Fruit fly (Drosophila melanogaster): ENCODE results near the gene elg1.
A peak's percentile ranks its signal among the peaks of the same experiment; 100 is the strongest.

Gene elg1

DNA sequence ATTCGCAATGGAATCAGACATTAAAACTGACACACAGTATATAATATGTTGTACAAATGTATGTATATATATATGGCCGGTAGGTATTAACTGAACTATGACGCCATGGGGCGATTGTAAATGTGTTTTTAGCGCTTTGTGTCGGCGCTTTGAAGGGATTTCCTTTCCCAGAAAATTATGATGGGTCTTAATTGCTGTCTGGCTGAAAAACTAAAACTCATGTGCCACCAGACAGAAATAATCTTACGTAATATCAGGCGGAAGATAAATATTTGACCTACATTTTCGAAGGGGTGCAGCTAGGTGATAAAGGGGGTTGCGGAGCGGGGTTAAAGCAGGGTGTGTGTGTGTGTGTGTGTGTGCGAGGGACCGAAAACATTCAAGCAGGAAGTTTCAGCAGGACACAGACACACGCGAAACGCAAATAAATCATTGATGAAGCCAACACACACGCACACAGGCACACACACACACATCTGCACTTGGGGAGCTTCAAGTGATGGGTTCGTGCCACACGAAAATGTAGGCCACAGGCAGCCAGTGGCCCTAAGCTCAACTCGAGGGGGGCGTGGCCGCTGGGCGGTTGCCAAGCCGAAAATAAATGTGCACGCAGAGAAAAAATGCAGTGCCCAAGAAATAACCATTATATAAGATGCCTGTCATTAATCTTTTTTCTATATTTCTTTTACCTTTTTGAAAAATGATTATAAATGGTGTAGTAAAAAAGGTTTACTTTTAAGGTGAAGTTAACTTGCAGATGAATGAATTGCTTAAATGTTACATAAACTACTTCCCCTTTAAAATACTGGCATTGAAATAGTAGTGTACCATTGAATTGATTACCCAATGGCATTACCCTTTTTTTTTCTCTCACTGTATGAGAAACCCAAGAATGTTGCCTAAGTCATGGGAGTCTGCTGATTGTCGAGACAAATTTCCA, 25.7 kb downstream of the elg1 start (continued):
- no peak for TF ChIP-seq Hr39 (optimal IDR thresholded peaks at IDR 0.05)
- TF ChIP-seq crol (GFP tag; IDR thresholded peaks at IDR 0.05) = no peak
- TF ChIP-seq zen2 (GFP tag; IDR thresholded peaks at IDR 0.05; ENCODE audit: partially characterized antibody) = no peak
- peak; percentile 32 for TF ChIP-seq CG13123 (GFP tag; optimal IDR thresholded peaks at IDR 0.05)
- no peak for TF ChIP-seq chinmo (GFP tag; IDR thresholded peaks at IDR 0.05; ENCODE audit: partially characterized antibody)
- no peak for TF ChIP-seq repo (GFP tag; optimal IDR thresholded peaks at IDR 0.05)
- TF ChIP-seq ap (GFP tag; IDR thresholded peaks at IDR 0.05) = no peak
- peak; percentile 7 for TF ChIP-seq CG12155 (GFP tag; optimal IDR thresholded peaks at IDR 0.05)
- peak; percentile 49 for TF ChIP-seq Hsf (GFP tag; optimal IDR thresholded peaks at IDR 0.05)
- TF ChIP-seq CG10959 (GFP tag; IDR thresholded peaks at IDR 0.05) = no peak
- TF ChIP-seq knrl (GFP tag; IDR thresholded peaks at IDR 0.05; ENCODE audit: partially characterized antibody) = no peak
- TF ChIP-seq croc (GFP tag; conservative IDR thresholded peaks at IDR 0.05) = no peak; the same call in 2 of the 3 replicates
- no peak for TF ChIP-seq jing (GFP tag; optimal IDR thresholded peaks at IDR 0.05)
- TF ChIP-seq CG12942 (GFP tag; optimal IDR thresholded peaks at IDR 0.05) = peak; percentile 23
- peak; percentile 56 for TF ChIP-seq lab (GFP tag; optimal IDR thresholded peaks at IDR 0.05)
- TF ChIP-seq pfk (GFP tag; optimal IDR thresholded peaks at IDR 0.05) = no peak
- no peak for TF ChIP-seq kah (GFP tag; optimal IDR thresholded peaks at IDR 0.05)
- TF ChIP-seq sens (GFP tag) = peak; percentile 94
- peak; percentile 80 for TF ChIP-seq CG7556 (GFP tag; optimal IDR thresholded peaks at IDR 0.05)
- no peak for TF ChIP-seq HLHmδ (GFP tag; optimal IDR thresholded peaks at IDR 0.05)
- no peak for TF ChIP-seq CG14667 (GFP tag; IDR thresholded peaks at IDR 0.05)
- no peak for TF ChIP-seq CG7786 (GFP tag; optimal IDR thresholded peaks at IDR 0.05)
- TF ChIP-seq schlank (tag; optimal IDR thresholded peaks at IDR 0.05) = no peak
- no peak for TF ChIP-seq stwl (tag; optimal IDR thresholded peaks at IDR 0.05)
- TF ChIP-seq ac (GFP tag; optimal IDR thresholded peaks at IDR 0.05) = no peak
- no peak for TF ChIP-seq CG11398 (GFP tag; optimal IDR thresholded peaks at IDR 0.05)
- peak; percentile 71 for TF ChIP-seq CG30403 (GFP tag; optimal IDR thresholded peaks at IDR 0.05)
- no peak for TF ChIP-seq CG12299 (tag; optimal IDR thresholded peaks at IDR 0.05)
- TF ChIP-seq CG34422 (GFP tag; IDR thresholded peaks at IDR 0.05) = 0 out of 3 replicates have a peak, but pooled peaks have one; percentile 8
- peak; percentile 47 for TF ChIP-seq BtbVII (GFP tag; optimal IDR thresholded peaks at IDR 0.05)
- TF ChIP-seq CG14014 (GFP tag; IDR thresholded peaks at IDR 0.05) = no peak
- no peak for TF ChIP-seq Nf-YB (GFP tag; optimal IDR thresholded peaks at IDR 0.05)
- peak; percentile 22 for TF ChIP-seq ewg (GFP tag; optimal IDR thresholded peaks at IDR 0.05)
- peak; percentile 29 for TF ChIP-seq shn (GFP tag; optimal IDR thresholded peaks at IDR 0.05)
- TF ChIP-seq Gug (GFP tag; IDR thresholded peaks at IDR 0.05) = no peak; the same call in 3 of the 4 replicates
- no peak for TF ChIP-seq CG3163 (GFP tag; optimal IDR thresholded peaks at IDR 0.05)
- no peak for TF ChIP-seq CG11456 (GFP tag; IDR thresholded peaks at IDR 0.05)
- TF ChIP-seq CG12071 (GFP tag; optimal IDR thresholded peaks at IDR 0.05) = no peak
- peak; percentile 44 for TF ChIP-seq gcm (GFP tag; optimal IDR thresholded peaks at IDR 0.05)
- TF ChIP-seq CG17385 (GFP tag; optimal IDR thresholded peaks at IDR 0.05) = peak; percentile 41
- TF ChIP-seq CG4360 (GFP tag; IDR thresholded peaks at IDR 0.05) = 0 out of 2 replicates have a peak, but pooled peaks have one; percentile 25
- peak; percentile 4 for TF ChIP-seq CG2116 (GFP tag; optimal IDR thresholded peaks at IDR 0.05)
- TF ChIP-seq CG5180 (GFP tag; optimal IDR thresholded peaks at IDR 0.05) = no peak
- TF ChIP-seq pzg (GFP tag; optimal IDR thresholded peaks at IDR 0.05) = no peak
- TF ChIP-seq Jarid2 (GFP tag; optimal IDR thresholded peaks at IDR 0.05) = peak; percentile 33
- TF ChIP-seq Atf-2 (GFP tag; optimal IDR thresholded peaks at IDR 0.05) = peak; percentile 36
- no peak for TF ChIP-seq ase (GFP tag; IDR thresholded peaks at IDR 0.05)
- TF ChIP-seq dmrt99B (tag; optimal IDR thresholded peaks at IDR 0.05) = peak; percentile 79
- no peak for TF ChIP-seq CG13287 (GFP tag; IDR thresholded peaks at IDR 0.05; ENCODE audit: partially characterized antibody)
